Worm (Caenorhabditis elegans): ENCODE results near the gene T01B7.9.

The T01B7.9 gene

DNA sequence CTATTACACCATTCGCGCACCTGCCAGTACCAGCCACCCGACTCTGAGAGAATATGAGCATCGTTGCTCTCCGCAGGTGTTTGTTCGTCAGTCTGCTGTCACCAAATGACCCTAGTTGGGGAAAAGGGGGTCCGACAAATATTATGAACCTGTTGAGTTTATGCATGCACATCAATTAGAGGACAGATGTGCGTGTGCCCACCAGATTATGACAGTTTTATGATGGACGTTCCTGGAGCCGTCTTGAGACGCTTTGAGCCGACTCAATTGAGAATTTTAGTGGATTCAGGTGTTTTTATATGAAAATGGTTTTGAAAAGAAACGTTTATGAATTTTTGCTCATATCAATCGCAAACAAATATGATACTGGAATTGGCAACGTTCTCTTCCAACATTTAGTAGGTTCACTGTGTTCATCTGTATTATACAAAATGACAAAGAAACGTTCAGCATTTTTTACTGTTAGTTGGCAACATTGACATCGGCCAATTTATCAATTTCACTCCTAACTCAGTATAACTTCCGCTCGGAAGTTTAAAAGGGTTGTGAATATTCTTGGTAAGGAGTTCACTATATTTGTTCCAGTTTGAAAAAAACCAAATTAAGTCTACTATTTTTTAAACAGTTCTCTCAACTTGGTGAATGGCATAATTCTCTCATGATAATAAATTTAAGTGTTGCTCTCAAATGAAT, 20.8 kb upstream of the T01B7.9 start (continued):
- TF ChIP-seq zfp-2 (tag; optimal IDR thresholded peaks at IDR 0.05) (no peak), Y5F2A.4 (GFP tag; optimal IDR thresholded peaks at IDR 0.05) (peak; percentile 42), hlh-11 (tag; optimal IDR thresholded peaks at IDR 0.05) (peak; percentile 70), mdl-1 (tag; optimal IDR thresholded peaks at IDR 0.05) (peak in 1 of 2 experiments; percentile 6), dmd-9 (GFP tag; IDR thresholded peaks at IDR 0.05) (no peak; the same call in 1 of the 2 replicates), nhr-25 (tag; optimal IDR thresholded peaks at IDR 0.05; ENCODE audit: borderline replicate concordance, insufficient read depth) (peak; percentile 67)

DNA sequence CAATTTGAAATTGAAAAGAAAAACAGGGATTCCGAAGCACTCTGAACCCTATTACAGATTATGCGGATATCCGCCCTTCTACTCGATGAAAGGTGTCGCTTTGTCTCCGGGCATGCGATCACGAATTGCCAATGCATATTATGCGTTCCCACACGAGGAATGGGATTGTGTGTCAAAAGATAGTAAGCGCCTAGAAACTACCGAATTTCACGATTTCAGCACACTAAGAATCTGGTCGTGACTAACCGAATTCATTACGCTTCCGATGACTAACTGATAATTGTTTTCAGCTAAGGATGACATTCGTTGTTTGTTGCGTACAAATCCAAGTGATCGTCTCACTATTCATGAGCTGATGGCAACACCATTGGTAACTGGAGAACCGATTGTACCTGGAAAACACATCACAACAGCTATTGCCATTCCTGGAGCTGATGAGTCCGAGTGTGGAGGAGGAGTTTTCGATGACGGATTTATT, 19.7 kb upstream of the T01B7.9 start:
- TF ChIP-seq jun-1 (tag; optimal IDR thresholded peaks at IDR 0.05) (no peak), nhr-42 (GFP tag; IDR thresholded peaks at IDR 0.05) (no peak), F10B5.3 (tag; optimal IDR thresholded peaks at IDR 0.05) (no peak), ces-1 (GFP tag; optimal IDR thresholded peaks at IDR 0.05) (no peak), nhr-76 (tag; optimal IDR thresholded peaks at IDR 0.05) (no peak), duxl-1 (tag; optimal IDR thresholded peaks at IDR 0.05; ENCODE audit: poor library complexity) (peak; percentile 58), gei-8 (GFP tag; optimal IDR thresholded peaks at IDR 0.05) (no peak), mxl-3 (GFP tag; optimal IDR thresholded peaks at IDR 0.05) (no peak), daf-19 (GFP tag; conservative IDR thresholded peaks at IDR 0.05) (no peak), mep-1 (tag; optimal IDR thresholded peaks at IDR 0.05) (no peak), lsy-2 (tag; optimal IDR thresholded peaks at IDR 0.05) (no peak), snpc-4 (tag; optimal IDR thresholded peaks at IDR 0.05) (no peak), D1046.2 (GFP tag; IDR thresholded peaks at IDR 0.05) (peak; percentile 28; the same call in 1 of the 2 replicates), dmd-8 (GFP tag; IDR thresholded peaks at IDR 0.05) (no peak), ZK546.5 (tag; optimal IDR thresholded peaks at IDR 0.05) (no peak), mxl-2 (GFP tag; conservative IDR thresholded peaks at IDR 0.05) (peak; percentile 68), egl-43 (GFP tag; IDR thresholded peaks at IDR 0.05) (0 out of 2 replicates have a peak, but pooled peaks have one; percentile 11), Y48G9A.11 (GFP tag; IDR thresholded peaks at IDR 0.05) (no peak), php-3 (GFP tag; IDR thresholded peaks at IDR 0.05) (no peak), skn-1 (tag; optimal IDR thresholded peaks at IDR 0.05) (no peak), aly-2 (tag; optimal IDR thresholded peaks at IDR 0.05) (no peak), ceh-82 (tag; optimal IDR thresholded peaks at IDR 0.05) (no peak), mdt-29 (GFP tag; IDR thresholded peaks at IDR 0.05) (no peak), ceh-44 (GFP tag; IDR thresholded peaks at IDR 0.05) (no peak), rbr-2 (tag; optimal IDR thresholded peaks at IDR 0.05) (no peak), F26F4.8 (GFP tag; conservative IDR thresholded peaks at IDR 0.05) (no peak), aha-1 (tag) (peak; percentile 55), ztf-7 (tag; optimal IDR thresholded peaks at IDR 0.05) (no peak), Y5F2A.4 (GFP tag; optimal IDR thresholded peaks at IDR 0.05) (no peak), nhr-11 (tag; optimal IDR thresholded peaks at IDR 0.05) (no peak), hmg-1.1 (GFP tag; IDR thresholded peaks at IDR 0.05) (no peak), daf-8 (GFP tag; IDR thresholded peaks at IDR 0.05) (no peak), nhr-41 (GFP tag; IDR thresholded peaks at IDR 0.05) (peak; percentile 43), tra-1 (GFP tag; IDR thresholded peaks at IDR 0.05) (peak; percentile 17; the same call in 1 of the 2 replicates), daf-12 (tag; optimal IDR thresholded peaks at IDR 0.05) (no peak), pha-4 (GFP tag; IDR thresholded peaks at IDR 0.05) (no peak), pha-4 (tag; optimal IDR thresholded peaks at IDR 0.05) (no peak), cey-2 (tag; optimal IDR thresholded peaks at IDR 0.05; ENCODE audit: borderline replicate concordance, insufficient read depth) (no peak), nhr-237 (tag; optimal IDR thresholded peaks at IDR 0.05) (no peak), Y105C5A.15 (GFP tag; IDR thresholded peaks at IDR 0.05) (peak; percentile 74; the same call in 1 of the 2 replicates), lin-29 (GFP tag; IDR thresholded peaks at IDR 0.05) (no peak; the same call in none of the 2 replicates), Y75B8A.6 (GFP tag; IDR thresholded peaks at IDR 0.05) (no peak; the same call in 1 of the 2 replicates), zip-11 (GFP tag; IDR thresholded peaks at IDR 0.05) (no peak), lin-15B (tag; optimal IDR thresholded peaks at IDR 0.05) (no peak)

Measured in whole organism, L4 larva.